Worm (Caenorhabditis elegans) whole organism, dauer: ENCODE results near the gene clec-26.

ENCODE experiments used
- unc-62 ChIP-seq: sonication (generic microtip); optimal IDR thresholded peaks from 2 replicates; lab custom pipeline; 2017; ENCODE audit warnings: missing biosample characterization, missing genetic modification reagents, missing genetic modification characterization

Gene clec-26

DNA sequence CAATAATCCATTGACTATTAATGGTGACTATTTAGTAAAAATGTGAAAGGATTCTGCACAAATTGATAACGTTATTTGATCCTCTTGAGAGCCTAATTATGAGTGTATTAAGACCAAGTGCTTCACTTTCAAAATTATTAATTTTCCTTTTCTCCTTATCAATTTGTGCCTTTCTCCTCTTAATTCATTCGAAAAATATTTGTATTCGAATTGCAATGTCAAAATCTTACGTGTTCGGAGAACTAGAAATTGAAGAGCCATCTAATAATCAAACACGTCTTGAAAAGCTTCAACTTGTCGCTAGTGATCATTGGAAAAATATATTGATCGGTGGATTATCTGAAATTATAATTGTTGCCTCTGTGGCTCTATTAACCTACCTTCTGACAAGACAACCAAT lies at the start of gene clec-26, which contains the start of gene clec-36:
Gene clec-26, plus strand, starts transcription at position 114 of the 400 bp plus-strand sequence.
Gene clec-36, minus strand, starts transcription at position 101 of the 400 bp plus-strand sequence.
- TF ChIP-seq unc-62 = no peak

DNA sequence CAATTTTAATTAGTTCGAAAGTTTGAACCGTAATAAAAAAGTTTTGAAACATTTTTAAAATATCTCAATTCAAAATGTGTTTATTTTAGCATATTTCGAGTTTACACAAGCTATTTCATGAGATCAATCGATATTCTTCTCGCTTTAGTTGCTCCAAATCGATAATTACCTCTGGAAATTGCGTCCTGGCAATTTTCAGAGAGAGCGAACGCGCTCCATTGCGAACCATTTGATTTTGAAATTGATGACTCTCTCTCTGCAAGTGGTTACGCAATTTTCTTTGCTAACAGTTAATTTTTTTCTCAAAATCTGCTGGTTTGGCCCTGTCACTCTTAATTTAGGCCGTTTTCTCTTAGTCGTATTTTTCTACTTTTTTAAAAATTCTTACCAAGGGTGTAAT lies 47.9 kb upstream of the clec-26 start:
- TF ChIP-seq unc-62 = no peak

DNA sequence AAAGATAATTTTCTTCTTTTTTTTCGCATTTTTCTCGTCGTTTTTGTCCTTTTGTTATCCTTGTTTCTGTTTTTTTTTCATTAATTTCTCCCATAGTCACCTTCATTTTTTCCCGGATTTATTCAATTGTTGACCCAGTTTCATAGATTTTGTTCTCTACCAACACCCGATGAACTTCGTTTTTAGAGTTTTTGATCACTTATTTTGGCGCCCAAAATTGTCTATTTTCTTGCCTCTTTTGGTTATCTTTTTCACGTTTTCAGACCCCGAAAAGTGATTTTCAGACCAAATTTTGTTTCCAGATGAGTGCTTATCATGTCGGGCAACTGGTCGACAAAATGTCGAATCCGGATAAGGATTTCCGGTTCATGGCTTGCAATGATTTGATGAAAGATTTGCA lies 45.8 kb upstream of the clec-26 start, which contains the start of gene cand-1:
Gene cand-1, plus strand, starts transcription at position 301 of the 400 bp plus-strand sequence.
- no peak for TF ChIP-seq unc-62

DNA sequence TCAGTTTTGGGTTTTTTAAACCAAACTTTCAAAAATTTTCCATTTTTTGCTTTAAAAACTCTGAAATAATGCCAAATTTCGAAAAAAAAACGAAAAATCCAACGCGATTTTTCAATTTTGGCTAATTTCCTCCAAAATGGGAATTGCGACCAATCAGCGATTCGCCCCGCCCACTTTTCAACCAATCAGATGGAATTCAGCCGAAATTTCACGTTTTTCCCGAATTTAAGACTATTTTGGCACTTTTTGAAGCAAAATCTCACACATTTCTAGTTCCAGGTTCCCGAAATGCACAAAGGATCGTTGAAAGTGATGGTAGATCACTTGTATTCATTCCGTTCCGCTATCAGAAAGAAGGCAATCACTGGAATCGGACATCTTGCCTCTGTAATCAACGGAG lies 43.6 kb upstream of the clec-26 start:
- TF ChIP-seq unc-62 = no peak

DNA sequence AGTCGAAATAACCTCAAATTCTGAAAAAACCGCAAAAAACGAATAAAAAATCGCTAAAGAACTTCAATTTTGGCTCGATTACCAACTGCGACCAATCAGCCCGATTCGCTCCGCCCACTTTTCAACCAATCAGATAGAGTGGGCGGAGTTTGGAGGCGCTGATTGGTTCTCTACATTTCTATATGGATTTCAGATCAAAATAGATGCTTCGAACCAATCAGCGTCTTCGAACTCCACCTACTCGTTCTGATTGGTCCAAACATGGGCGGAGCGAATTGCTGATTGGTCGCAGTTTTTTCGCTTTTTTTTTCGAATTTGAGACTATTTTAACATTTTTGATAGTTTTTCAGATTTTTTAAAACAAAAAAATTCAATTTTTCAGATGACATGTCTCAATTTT lies 40.2 kb upstream of the clec-26 start:
- no peak for TF ChIP-seq unc-62

DNA sequence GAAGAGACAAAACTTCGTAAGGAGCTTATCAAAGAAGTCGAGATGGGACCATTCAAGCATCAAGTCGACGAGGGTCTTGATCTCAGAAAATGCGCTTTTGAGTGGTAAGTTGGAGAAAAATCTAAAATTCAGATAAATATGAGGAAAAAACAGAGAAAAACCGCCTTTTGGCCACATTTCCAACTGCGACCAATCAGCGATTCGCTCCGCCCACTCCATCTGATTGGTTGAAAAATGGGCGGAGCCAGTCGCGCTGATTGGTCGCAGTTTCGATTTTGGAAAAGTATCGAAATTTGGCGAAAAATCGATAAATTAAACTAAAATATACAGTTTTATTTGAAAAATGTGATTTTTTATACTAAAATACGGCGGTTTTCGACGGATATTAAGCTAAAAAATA lies 36.6 kb upstream of the clec-26 start:
- no peak for TF ChIP-seq unc-62

DNA sequence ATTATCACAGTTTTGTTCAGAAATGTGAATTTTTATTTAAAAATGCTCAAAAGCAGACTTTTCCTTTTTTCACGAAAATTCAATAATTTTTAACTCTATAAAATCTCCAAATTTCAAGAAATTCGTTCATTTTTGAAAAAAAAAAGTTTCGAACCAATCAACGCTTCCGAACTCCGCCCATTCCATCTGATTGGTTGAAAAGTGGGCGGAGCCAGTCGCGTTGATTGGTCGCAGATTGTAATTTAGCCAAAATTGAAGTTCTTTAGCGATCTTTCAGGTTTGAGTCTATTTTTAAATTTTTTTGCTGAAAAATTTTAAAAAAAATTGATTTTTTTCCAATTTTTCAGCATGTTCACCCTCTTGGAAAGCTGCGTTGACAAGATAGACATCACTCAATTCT lies 36.0 kb upstream of the clec-26 start:
- TF ChIP-seq unc-62 = no peak

DNA sequence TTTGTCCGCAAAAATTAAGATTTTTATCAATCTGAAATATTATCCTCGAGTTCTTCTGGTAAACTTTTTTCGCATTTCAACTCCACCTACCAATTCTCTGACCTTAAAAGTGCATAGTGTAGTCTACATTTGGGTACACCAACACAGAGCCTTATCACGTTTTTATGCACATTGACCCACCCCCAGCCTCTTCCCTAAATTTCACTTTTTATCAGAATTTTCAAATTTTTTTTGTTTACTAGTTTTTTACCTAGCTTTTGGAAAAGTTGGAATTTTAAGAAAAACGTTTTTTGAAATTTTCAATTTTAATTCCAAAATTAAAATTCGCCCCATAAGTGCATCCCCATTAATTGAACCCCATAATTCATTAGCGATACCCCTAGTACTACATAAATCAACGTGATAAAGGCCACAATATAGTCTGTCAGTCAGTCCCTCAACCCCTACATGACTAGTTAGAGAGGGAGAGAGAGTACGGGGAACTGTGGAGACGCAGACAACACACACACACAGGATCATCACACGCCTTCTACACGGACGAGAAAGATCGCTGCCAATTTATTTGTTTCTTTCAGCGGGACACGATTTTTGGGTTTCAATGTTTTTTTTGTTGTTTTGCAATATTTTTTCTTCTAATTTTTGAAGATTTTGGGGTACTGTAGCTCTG lies 33.7 kb upstream of the clec-26 start:
- no peak for TF ChIP-seq unc-62

DNA sequence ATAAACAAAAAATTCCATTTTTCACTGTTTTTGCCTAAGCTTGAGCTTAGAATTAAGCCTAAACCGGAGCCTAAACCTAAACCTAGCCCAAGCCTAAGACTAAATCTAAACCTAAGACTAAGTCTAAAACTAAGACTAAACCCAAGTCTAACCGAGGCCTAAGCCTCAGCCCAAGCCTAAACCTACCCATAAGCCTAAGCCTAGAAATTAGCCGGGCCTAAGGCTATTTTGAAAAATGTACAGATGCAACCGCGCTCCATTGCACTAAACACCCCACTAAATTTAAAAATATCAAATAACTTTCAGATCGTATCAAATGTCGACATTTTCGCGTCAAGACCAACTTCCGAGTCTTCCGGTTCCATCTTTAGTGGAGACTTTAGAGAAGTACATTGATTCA lies 33.1 kb upstream of the clec-26 start, which contains the start of gene T20B3.1:
Gene T20B3.1, plus strand, starts transcription at position 301 of the 400 bp plus-strand sequence.
- TF ChIP-seq unc-62 = no peak

DNA sequence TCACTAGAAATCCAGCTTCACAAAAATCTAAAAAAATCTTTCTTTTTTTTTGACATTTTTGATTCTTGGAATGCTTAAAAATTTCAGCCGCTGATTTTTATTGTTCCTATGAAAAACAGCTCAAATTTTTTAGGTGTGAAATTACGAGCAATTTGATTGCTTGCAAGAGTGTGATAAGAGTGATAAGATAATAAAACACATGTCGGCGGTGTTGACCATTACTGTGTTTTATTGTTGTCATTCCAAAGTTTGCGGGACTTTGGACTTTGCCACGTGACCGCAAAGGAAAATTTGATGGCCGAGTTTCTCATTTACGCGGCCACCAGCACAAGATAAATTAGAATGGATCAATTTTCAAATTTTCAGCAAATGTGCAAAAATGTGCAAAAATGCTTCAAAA lies 31.7 kb upstream of the clec-26 start:
- TF ChIP-seq unc-62 = no peak

DNA sequence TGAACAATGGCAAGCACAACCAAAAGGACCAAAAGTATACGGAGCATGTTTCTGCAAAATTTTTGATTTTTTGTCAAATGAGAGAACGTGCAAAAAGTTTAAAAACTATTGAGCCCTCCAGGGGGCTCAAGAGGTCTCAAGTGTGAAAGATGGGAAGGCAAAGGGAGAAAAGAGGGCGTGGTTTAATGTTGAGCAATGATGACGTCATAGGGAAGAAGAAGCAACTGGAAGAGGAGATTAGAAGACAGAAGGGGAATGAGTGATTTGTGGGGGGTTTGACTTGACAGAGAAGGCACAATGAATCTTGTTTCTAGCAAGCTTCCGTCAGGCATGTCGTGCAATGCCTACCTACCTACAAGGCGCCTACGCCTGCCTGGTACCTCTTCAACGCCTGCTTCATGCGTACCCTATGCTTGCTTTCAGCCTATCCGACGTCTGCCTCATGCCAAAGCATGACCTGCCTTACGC lies 27.1 kb upstream of the clec-26 start, which contains the start of gene T20B3.14:
Gene T20B3.14, minus strand, starts transcription at position 51 of the 468 bp plus-strand sequence.
- no peak for TF ChIP-seq unc-62

DNA sequence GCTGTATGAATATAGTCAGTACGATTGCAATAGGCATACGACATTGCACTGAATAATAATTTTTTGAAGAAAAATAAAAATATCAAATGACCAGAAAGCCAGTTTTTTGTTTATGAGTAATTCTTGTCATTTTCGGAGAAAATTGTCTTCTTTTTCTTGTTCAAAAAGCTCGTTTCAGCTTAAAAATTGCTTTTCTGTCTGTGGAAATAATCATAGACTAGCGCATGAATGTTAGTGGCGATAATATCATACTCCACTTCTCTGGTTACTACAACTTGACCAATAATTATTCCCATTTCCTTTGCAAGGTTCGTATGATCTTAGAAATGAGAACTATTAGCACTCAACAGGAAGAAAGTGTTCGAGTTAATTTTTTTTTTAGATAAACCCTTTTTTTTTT lies 20.9 kb upstream of the clec-26 start, which contains the start of gene srh-216:
Gene srh-216, minus strand, starts transcription at position 101 of the 400 bp plus-strand sequence.
- no peak for TF ChIP-seq unc-62

DNA sequence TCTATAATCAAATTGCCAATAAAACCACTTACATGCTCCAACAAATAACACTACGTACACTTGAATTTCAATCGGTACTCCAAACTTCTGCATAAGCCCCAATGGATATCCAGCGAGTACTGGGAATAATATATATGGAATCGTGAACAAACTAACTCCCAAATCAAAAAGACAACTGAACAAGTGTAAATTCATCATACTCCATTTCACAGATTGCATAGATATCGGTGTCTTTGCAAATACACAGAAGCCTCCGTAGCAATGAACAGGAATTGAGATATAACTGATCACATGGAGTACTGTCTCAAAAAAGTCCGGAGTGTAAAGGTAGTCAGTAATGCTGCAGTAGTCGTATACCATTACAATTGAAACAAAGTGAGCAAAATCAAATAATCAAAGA lies 19.0 kb upstream of the clec-26 start, which contains the start of gene srh-214:
Gene srh-214, minus strand, starts transcription at position 360 of the 400 bp plus-strand sequence.
- TF ChIP-seq unc-62 = no peak

DNA sequence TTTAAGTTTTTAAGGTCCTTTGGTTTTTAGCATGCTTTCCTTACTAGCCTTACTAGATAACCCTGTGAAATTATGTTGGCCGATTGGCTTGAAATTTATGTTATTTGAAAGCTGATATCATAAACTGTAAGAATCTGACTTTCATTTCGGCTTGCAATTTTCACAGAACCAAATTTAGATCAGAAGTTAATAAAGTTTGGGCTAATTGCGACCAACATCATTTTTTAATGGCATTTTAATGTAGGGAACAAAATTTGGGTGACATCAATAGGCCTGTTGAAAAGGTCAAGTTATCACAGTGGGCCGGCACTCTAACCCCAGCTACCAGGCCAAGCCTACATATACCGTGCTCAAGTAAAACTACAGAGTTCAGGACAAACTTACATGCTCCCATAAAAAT lies 17.1 kb upstream of the clec-26 start:
- no peak for TF ChIP-seq unc-62

DNA sequence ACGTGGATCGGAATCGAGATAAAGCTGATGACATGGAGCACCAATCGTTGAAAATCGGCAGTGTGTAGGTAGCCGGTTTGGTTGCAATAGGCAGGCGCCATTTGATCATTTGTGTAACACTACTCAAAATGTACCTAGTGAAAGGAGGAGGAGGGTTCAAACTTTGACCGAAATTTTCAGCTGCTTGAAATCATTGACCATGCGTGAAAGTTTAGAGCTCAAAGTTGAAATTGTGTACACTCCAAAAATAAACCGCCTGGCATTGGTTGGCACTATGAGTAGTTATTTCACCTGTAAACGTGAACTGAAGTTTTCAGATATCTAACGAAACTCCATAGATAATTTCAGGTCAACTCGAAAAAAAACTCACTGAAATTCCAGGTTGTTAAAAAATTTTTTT lies 16.5 kb upstream of the clec-26 start, which contains the start of gene srh-215:
Gene srh-215, minus strand, starts transcription at position 101 of the 400 bp plus-strand sequence.
- no peak for TF ChIP-seq unc-62

DNA sequence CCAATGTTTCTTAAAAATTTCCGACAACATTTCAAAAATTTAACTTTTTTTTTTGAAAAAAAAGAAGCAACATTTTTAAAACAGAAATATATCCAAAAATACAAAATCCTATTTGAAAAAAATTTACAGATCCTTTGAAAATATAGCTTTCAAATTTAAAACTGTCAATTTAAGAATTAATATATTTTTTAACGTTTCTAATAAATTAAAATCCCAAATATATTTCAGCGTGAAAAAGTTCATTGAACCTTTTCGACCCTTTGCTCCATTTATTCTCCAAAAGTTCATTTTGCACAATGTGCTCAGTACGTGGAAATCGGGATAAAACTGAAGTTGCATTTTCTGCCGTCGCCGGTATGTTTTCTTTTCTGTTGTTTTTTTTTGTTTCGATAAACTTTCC lies 15.5 kb upstream of the clec-26 start, which contains the start of gene phy-3:
Gene phy-3, plus strand, starts transcription at position 301 of the 400 bp plus-strand sequence.
- no peak for TF ChIP-seq unc-62

DNA sequence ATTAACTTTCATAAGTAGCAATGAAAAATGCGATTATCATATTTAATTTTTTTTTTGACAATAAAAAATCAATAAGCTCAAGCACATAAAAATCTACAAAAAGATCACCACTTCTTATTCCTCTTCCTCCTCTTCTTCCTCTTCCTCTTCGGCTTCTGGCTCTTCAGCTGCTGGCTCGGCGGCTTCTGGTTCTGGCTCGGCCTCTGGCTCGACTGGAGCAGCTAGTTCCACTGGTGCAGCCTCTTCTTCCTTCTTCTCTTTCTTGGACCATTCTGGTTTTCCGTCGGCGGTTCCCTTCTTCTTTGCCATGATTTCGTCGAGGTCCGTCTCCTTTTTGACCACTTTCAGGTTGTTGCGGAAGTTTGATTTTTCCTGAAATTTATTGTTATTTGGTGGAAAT lies 14.7 kb upstream of the clec-26 start:
- TF ChIP-seq unc-62 = no peak

DNA sequence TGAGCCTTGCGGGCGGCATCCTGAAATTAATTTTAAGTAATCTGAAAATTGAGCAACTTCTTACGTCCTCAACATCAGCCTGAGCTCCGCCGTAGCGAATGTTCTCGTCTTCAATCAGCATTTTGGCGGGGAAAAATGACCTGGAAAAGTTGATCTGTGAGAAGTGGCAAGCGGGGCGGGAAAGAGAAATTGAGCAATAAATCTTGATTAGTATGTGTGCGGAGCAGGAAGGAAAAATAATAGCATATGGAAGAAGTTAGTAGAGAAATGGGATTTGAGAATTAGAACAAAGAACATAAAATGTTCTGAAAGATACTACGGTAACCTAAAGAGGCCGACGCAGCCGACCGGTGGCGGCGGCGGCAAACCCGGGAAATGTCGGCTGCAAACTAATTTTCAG lies 13.4 kb upstream of the clec-26 start, which contains the start of gene tni-3:
Gene tni-3, minus strand, starts transcription at position 140 of the 400 bp plus-strand sequence.
- no peak for TF ChIP-seq unc-62
